Worm (Caenorhabditis elegans): Measurements from ENCODE around the gene fbxb-102.

The fbxb-102 gene

ce11 chrII:12448241-12448640 is 34.5 kb upstream of the fbxb-102 start, which contains the start of gene srh-27:
TSS of gene srh-27 (plus strand) at chrII:12448541.
- TF ChIP-seq che-1 (tag; optimal IDR thresholded peaks at IDR 0.05) (no peak), ceh-48 (tag; optimal IDR thresholded peaks at IDR 0.05) (no peak), elt-4 (tag; optimal IDR thresholded peaks at IDR 0.05) (no peak), madf-2 (tag; optimal IDR thresholded peaks at IDR 0.05) (no peak)

ce11 chrII:12449849-12450248 is 32.9 kb upstream of the fbxb-102 start, which contains the start of gene sre-34:
TSS of gene sre-34 (plus strand) at chrII:12450149.
- TF ChIP-seq sox-2 (GFP tag; IDR thresholded peaks at IDR 0.05) (no peak), unc-55 (GFP tag; optimal IDR thresholded peaks at IDR 0.05) (no peak), pqm-1 (tag; optimal IDR thresholded peaks at IDR 0.05) (no peak), pag-3 (tag; optimal IDR thresholded peaks at IDR 0.05; ENCODE audit: borderline replicate concordance) (no peak), che-1 (tag; optimal IDR thresholded peaks at IDR 0.05) (no peak), dmd-4 (tag; optimal IDR thresholded peaks at IDR 0.05; ENCODE audit: borderline replicate concordance) (no peak), lim-6 (tag; optimal IDR thresholded peaks at IDR 0.05) (no peak)

ce11 chrII:12452754-12453352 is 29.9 kb upstream of the fbxb-102 start, which contains the start of the genes sre-35 and sre-33:
TSS of gene sre-35 (minus strand) at chrII:12452854.
TSS of gene sre-33 (plus strand) at chrII:12453302.
- no peak for TF ChIP-seq T23F11.4 (GFP tag; optimal IDR thresholded peaks at IDR 0.05)
- no peak for TF ChIP-seq dve-1 (tag; optimal IDR thresholded peaks at IDR 0.05)
- no peak for TF ChIP-seq ets-4 (tag; optimal IDR thresholded peaks at IDR 0.05)
- no peak for TF ChIP-seq C38D4.7 (GFP tag; optimal IDR thresholded peaks at IDR 0.05)
- no peak for TF ChIP-seq unc-55 (GFP tag; optimal IDR thresholded peaks at IDR 0.05)
- no peak for TF ChIP-seq pag-3 (tag; optimal IDR thresholded peaks at IDR 0.05; ENCODE audit: borderline replicate concordance)

ce11 chrII:12456633-12457032 is 26.1 kb upstream of the fbxb-102 start, which contains the start of gene sre-32:
TSS of gene sre-32 (minus strand) at chrII:12456733.
- no peak for TF ChIP-seq ceh-6 (GFP tag; optimal IDR thresholded peaks at IDR 0.05)
- no peak for TF ChIP-seq ets-4 (tag; optimal IDR thresholded peaks at IDR 0.05)
- no peak for TF ChIP-seq ceh-45 (GFP tag; IDR thresholded peaks at IDR 0.05)
- no peak for TF ChIP-seq ceh-48 (tag; optimal IDR thresholded peaks at IDR 0.05)
- no peak for TF ChIP-seq tbx-7 (tag; optimal IDR thresholded peaks at IDR 0.05)
- no peak for TF ChIP-seq K09A11.1 (tag; optimal IDR thresholded peaks at IDR 0.05; ENCODE audit: insufficient read depth)
- TF ChIP-seq nfya-1 (tag; optimal IDR thresholded peaks at IDR 0.05), result no peak
- TF ChIP-seq unc-42 (tag; optimal IDR thresholded peaks at IDR 0.05), result no peak

ce11 chrII:12457275-12457674 is 25.4 kb upstream of the fbxb-102 start, which contains the start of gene sre-38:
TSS of gene sre-38 (plus strand) at chrII:12457575.
- TF ChIP-seq ceh-45 (GFP tag; IDR thresholded peaks at IDR 0.05) (no peak), F13H6.1 (tag; optimal IDR thresholded peaks at IDR 0.05) (no peak), lin-11 (tag; optimal IDR thresholded peaks at IDR 0.05) (no peak), unc-86 (tag; optimal IDR thresholded peaks at IDR 0.05) (no peak), syd-9 (tag; optimal IDR thresholded peaks at IDR 0.05) (no peak), ceh-24 (tag; optimal IDR thresholded peaks at IDR 0.05) (no peak), lim-6 (tag; optimal IDR thresholded peaks at IDR 0.05) (no peak), tbx-7 (tag; optimal IDR thresholded peaks at IDR 0.05) (no peak), ceh-34 (tag; optimal IDR thresholded peaks at IDR 0.05) (no peak), ref-2 (tag; optimal IDR thresholded peaks at IDR 0.05) (no peak), ets-4 (tag; optimal IDR thresholded peaks at IDR 0.05) (no peak), pat-9 (tag; optimal IDR thresholded peaks at IDR 0.05) (no peak), ceh-14 (tag; optimal IDR thresholded peaks at IDR 0.05) (no peak), unc-55 (GFP tag; optimal IDR thresholded peaks at IDR 0.05) (no peak), ztf-16 (tag; optimal IDR thresholded peaks at IDR 0.05) (no peak), T23F11.4 (GFP tag; optimal IDR thresholded peaks at IDR 0.05) (no peak), pha-2 (tag; optimal IDR thresholded peaks at IDR 0.05) (no peak)

Data from whole organism, late embryonic.